Fruit fly (Drosophila melanogaster) whole organism, prepupa: ENCODE measurements around the gene Fst.

ENCODE experiments used
- CG10631 ChIP-seq: fragments of 200-800 bp; sonication (Bioruptor generic); optimal IDR thresholded peaks from 2 replicates; lab custom pipeline; 2016; ENCODE audit warnings: missing biosample characterization, missing genetic modification characterization
- CG6163 ChIP-seq: fragments of 200-800 bp; sonication (Bioruptor generic); IDR thresholded peaks from 3 replicates; pipeline ENCODE4 v1.3.6; 2022; ENCODE audit warnings: missing biosample characterization, missing genetic modification characterization
- CG6792 ChIP-seq: fragments of 200-800 bp; sonication (Bioruptor generic); optimal IDR thresholded peaks from 3 replicates; lab custom pipeline; 2016; ENCODE audit warnings: missing biosample characterization, missing genetic modification characterization
- CG6854 ChIP-seq: fragments of 200-800 bp; sonication (Bioruptor generic); optimal IDR thresholded peaks from 2 replicates; lab custom pipeline; 2017; ENCODE audit warnings: missing biosample characterization, mild to moderate bottlenecking, missing genetic modification characterization
- Ets21C ChIP-seq: fragments of 200-800 bp; sonication (Bioruptor generic); optimal IDR thresholded peaks from 3 replicates; lab custom pipeline; 2016; ENCODE audit warnings: missing biosample characterization, missing genetic modification characterization
- Ets96B ChIP-seq: fragments of 200-800 bp; optimal IDR thresholded peaks from 2 replicates; lab custom pipeline; 2019; ENCODE audit warnings: missing biosample characterization, mild to moderate bottlenecking, missing genetic modification characterization, moderate library complexity
- Hr4 ChIP-seq: fragments of 200-800 bp; sonication (Bioruptor generic); optimal IDR thresholded peaks from 3 replicates; lab custom pipeline; 2016; ENCODE audit warnings: missing biosample characterization, missing genetic modification characterization
- Met ChIP-seq: fragments of 200-800 bp; sonication (Bioruptor generic); optimal IDR thresholded peaks from 3 replicates; lab custom pipeline; 2016; ENCODE audit warnings: missing biosample characterization, missing genetic modification characterization
- cyc ChIP-seq: fragments of 200-800 bp; sonication (Bioruptor generic); optimal IDR thresholded peaks from 3 replicates; lab custom pipeline; 2016; ENCODE audit warnings: missing biosample characterization, missing genetic modification characterization

DNA sequence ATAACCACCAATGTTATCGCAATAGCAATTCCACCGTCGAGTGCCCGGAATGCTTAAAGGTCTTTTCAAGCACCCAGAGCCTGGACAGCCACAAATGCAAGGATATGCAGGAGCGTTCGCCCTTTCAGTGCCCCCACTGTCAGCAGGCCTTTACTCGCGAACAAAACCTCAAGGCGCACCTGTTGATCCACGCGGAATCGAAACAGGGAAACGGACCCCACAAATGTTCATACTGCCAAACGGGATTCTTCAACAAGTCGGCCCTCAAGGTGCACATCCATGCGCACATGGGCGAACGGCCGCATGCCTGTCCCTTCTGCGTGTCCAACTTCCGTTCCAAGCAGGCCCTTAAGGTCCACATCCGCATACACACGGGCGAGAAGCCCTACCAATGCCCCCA is 17.9 kb downstream of the Fst start:
- no peak for TF ChIP-seq Hr4 (GFP tag; lab: Kevin White, UChicago)
- TF ChIP-seq CG6854 (GFP tag; lab: Kevin White, UChicago), result no peak
- no peak for TF ChIP-seq CG6163
- TF ChIP-seq Met (GFP tag; lab: Kevin White, UChicago), result no peak
- no peak for TF ChIP-seq Ets96B (tag; lab: Kevin White, UChicago)
- TF ChIP-seq cyc (GFP tag; lab: Kevin White, UChicago), result no peak
- no peak for TF ChIP-seq Ets21C
- no peak for TF ChIP-seq CG6792 (GFP tag; lab: Kevin White, UChicago)
- TF ChIP-seq CG10631 (GFP tag; lab: Kevin White, UChicago), result no peak
